Fruit fly (Drosophila melanogaster): ENCODE measurements around the gene Indy.

DNA sequence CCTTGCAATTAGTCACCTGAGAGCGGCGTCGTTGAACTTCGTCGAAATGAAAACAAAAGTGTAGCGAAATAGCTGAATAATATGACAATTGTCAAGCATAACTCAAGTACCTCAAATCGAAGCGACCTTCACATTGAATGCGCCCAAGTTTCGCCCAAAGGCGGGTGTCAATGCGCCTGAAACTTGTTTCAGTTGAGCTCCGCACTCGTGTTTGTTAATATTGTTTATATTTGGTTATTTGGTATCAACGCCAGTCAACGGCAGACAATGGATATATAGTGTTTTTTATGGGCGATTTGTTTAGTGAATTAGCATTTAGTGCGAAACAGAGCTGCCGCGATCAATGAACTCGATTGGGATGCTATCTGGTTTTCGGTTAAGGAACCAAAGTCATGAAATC lies 15.8 kb upstream of the Indy start:
- TF ChIP-seq Mnt (GFP tag; optimal IDR thresholded peaks at IDR 0.05), result no peak
- TF ChIP-seq toe (GFP tag; optimal IDR thresholded peaks at IDR 0.05), result no peak
- TF ChIP-seq CG12768 (GFP tag; optimal IDR thresholded peaks at IDR 0.05), result no peak
- no peak for TF ChIP-seq cnc (optimal IDR thresholded peaks at IDR 0.05)
- no peak for TF ChIP-seq CG7045 (GFP tag; optimal IDR thresholded peaks at IDR 0.05)
- no peak for TF ChIP-seq ovo (GFP tag; optimal IDR thresholded peaks at IDR 0.05)
- no peak for TF ChIP-seq CG5204 (GFP tag; optimal IDR thresholded peaks at IDR 0.05)
- TF ChIP-seq CG14711 (tag; optimal IDR thresholded peaks at IDR 0.05), result no peak
- no peak for TF ChIP-seq pad (GFP tag; optimal IDR thresholded peaks at IDR 0.05)
- TF ChIP-seq bab1 (GFP tag; optimal IDR thresholded peaks at IDR 0.05), result no peak
